Worm (Caenorhabditis elegans) whole organism, L4 larva: ENCODE data around the gene F56H9.6.

Experiments
- ZK546.5 ChIP-seq, 2 experiments: sonication (generic microtip); optimal IDR thresholded peaks; 2 replicates each; lab custom pipeline; 2017; ENCODE audit warnings: missing biosample characterization in 2 of 2, missing genetic modification characterization in 2 of 2
- aha-1 ChIP-seq: fragments of 150-350 bp; peaks from one replicate; lab custom pipeline; 2014; ENCODE audit warnings: missing biosample characterization, missing genetic modification characterization
- nhr-11 ChIP-seq: fragments of 150-350 bp; optimal IDR thresholded peaks from 2 replicates; lab custom pipeline; 2014; ENCODE audit warnings: missing biosample characterization, missing genetic modification characterization
- pha-4 ChIP-seq, 2 experiments: fragments of 150-350 bp in 1 of 2; fragments of 200-800 bp in 1 of 2; sonication (Bioruptor generic) in 1 of 2; IDR thresholded peaks in 1 of 2; optimal IDR thresholded peaks in 1 of 2; 2 replicates each; pipeline versions ENCODE4 v1.3.6 to Lab custom; 2014 to 2022; ENCODE audit warnings: missing genetic modification characterization in 2 of 2, missing genetic modification reagents in 2 of 2, missing biosample characterization in 1 of 2, missing compliant biosample characterization in 1 of 2
- snpc-4 ChIP-seq: fragments of 150-350 bp; optimal IDR thresholded peaks from 2 replicates; lab custom pipeline; 2014; ENCODE audit warnings: missing biosample characterization, missing genetic modification characterization
- ztf-11 ChIP-seq: fragments of 150-350 bp; optimal IDR thresholded peaks from 2 replicates; lab custom pipeline; 2014; ENCODE audit warnings: missing biosample characterization, missing genetic modification characterization

ce11 chrV:12673745-12674144 is 44.1 kb upstream of the F56H9.6 start:
- TF ChIP-seq aha-1 (tag; lab: Kevin White, UChicago) (no peak), snpc-4 (tag; lab: Kevin White, UChicago) (no peak), nhr-11 (no peak), ZK546.5 (tag; optimal IDR thresholded peaks at IDR 0.05; lab: Kevin White, UChicago) (no peak), ztf-11 (no peak), pha-4 (GFP tag; IDR thresholded peaks at IDR 0.05; lab: Robert Waterston, UW) (no peak), pha-4 (tag; optimal IDR thresholded peaks at IDR 0.05; lab: Kevin White, UChicago) (no peak)
